Worm (Caenorhabditis elegans): ENCODE measurements around the gene dpr-1.

DNA sequence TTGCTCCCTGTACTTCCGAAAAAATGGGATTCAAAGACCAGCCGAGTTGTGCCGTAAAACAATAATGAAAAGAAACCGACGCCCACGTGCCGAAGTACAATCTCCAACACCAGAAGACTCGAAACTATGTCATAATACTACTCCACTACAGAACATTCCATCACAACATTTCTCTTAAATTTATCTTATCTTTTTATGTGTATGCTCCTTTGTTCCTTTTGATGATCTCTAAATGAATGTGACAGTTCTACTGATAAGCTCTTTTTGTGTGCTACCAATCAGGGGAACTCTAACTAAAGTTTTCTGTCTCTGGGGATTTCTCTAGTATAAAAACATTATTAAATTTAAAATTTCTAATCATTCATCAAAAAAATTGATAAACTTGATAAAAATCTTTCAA lies 44.8 kb upstream of the dpr-1 start:
- TF ChIP-seq flt-1 (GFP tag; IDR thresholded peaks at IDR 0.05) (no peak), cog-1 (tag; optimal IDR thresholded peaks at IDR 0.05) (no peak), med-1 (GFP tag; optimal IDR thresholded peaks at IDR 0.05; ENCODE audit: insufficient read depth) (no peak), klf-2 (GFP tag; conservative IDR thresholded peaks at IDR 0.05) (no peak), T22C8.4 (GFP tag; IDR thresholded peaks at IDR 0.05) (no peak), ztf-29 (GFP tag; IDR thresholded peaks at IDR 0.05) (no peak)
